Worm (Caenorhabditis elegans) whole organism, L1 larva: ENCODE measurements around the gene srh-20.

Experiments
- C04F5.9 ChIP-seq: sonication (generic microtip); optimal IDR thresholded peaks from 2 replicates; lab custom pipeline; 2016; ENCODE audit warnings: missing genetic modification characterization, missing compliant biosample characterization
- C34B4.2 ChIP-seq: sonication (generic microtip); optimal IDR thresholded peaks from 2 replicates; lab custom pipeline; 2017; ENCODE audit warnings: mild to moderate bottlenecking, missing genetic modification characterization, missing compliant biosample characterization
- aha-1 ChIP-seq: fragments of 150-350 bp; optimal IDR thresholded peaks from 2 replicates; lab custom pipeline; 2014; ENCODE audit warnings: missing biosample characterization, missing genetic modification characterization
- alr-1 ChIP-seq: fragments of 200-800 bp; sonication (Bioruptor generic); optimal IDR thresholded peaks from 2 replicates; lab custom pipeline; 2018; ENCODE audit warnings: borderline replicate concordance, mild to moderate bottlenecking, missing genetic modification characterization, missing compliant biosample characterization
- blmp-1 ChIP-seq: fragments of 150-350 bp; optimal IDR thresholded peaks from 2 replicates; lab custom pipeline; 2014; ENCODE audit warnings: missing biosample characterization, missing genetic modification characterization
- ceh-90 ChIP-seq: sonication (generic microtip); optimal IDR thresholded peaks from 2 replicates; lab custom pipeline; 2016; ENCODE audit warnings: missing genetic modification characterization, missing compliant biosample characterization
- dpl-1 ChIP-seq, 3 experiments: fragments of 150-350 bp in 2 of 3; sonication (generic microtip) in 1 of 3; optimal IDR thresholded peaks; 2 replicates each; lab custom pipeline; 2014 to 2017; ENCODE audit warnings: missing biosample characterization in 3 of 3, missing genetic modification characterization in 3 of 3, missing genetic modification reagents in 3 of 3
- dsc-1 ChIP-seq: sonication (generic microtip); optimal IDR thresholded peaks from 2 replicates; lab custom pipeline; 2016; ENCODE audit warnings: mild to moderate bottlenecking, missing genetic modification characterization, missing compliant biosample characterization
- efl-3 ChIP-seq: fragments of 200-800 bp; sonication (Bioruptor generic); optimal IDR thresholded peaks from 2 replicates; lab custom pipeline; 2018; ENCODE audit warnings: mild to moderate bottlenecking, missing genetic modification characterization, missing compliant biosample characterization
- elt-3 ChIP-seq, 6 experiments: fragments of 150-350 bp in 1 of 6; sonication (generic microtip); optimal IDR thresholded peaks; 2 replicates each; lab custom pipeline; 2017 to 2018; ENCODE audit warnings: missing biosample characterization in 6 of 6, missing genetic modification characterization in 6 of 6, inconsistent platforms in 1 of 6
- fkh-10 ChIP-seq: sonication (generic microtip); optimal IDR thresholded peaks from 2 replicates; lab custom pipeline; 2017; ENCODE audit warnings: missing biosample characterization, missing genetic modification reagents, missing genetic modification characterization
- fkh-4 ChIP-seq: sonication (generic microtip); optimal IDR thresholded peaks from 2 replicates; lab custom pipeline; 2016; ENCODE audit warnings: missing compliant biosample characterization, missing genetic modification characterization, borderline replicate concordance
- hlh-17 ChIP-seq: fragments of 200-800 bp; sonication (Bioruptor generic); optimal IDR thresholded peaks from 2 replicates; lab custom pipeline; 2018; ENCODE audit warnings: missing genetic modification characterization, mild to moderate bottlenecking, missing compliant biosample characterization, moderate library complexity, borderline replicate concordance
- hlh-4 ChIP-seq: sonication (generic microtip); optimal IDR thresholded peaks from 2 replicates; lab custom pipeline; 2016; ENCODE audit warnings: mild to moderate bottlenecking, missing genetic modification characterization, missing compliant biosample characterization
- irx-1 ChIP-seq: sonication (generic microtip); optimal IDR thresholded peaks from 2 replicates; lab custom pipeline; 2016; ENCODE audit warnings: missing genetic modification characterization, missing compliant biosample characterization
- isw-1 ChIP-seq: fragments of 200-800 bp; sonication (Bioruptor generic); IDR thresholded peaks from 2 replicates; pipeline ENCODE4 v1.3.6; 2022; ENCODE audit warnings: missing genetic modification characterization, missing compliant biosample characterization
- jun-1 ChIP-seq: fragments of 150-350 bp; optimal IDR thresholded peaks from 2 replicates; lab custom pipeline; 2014; ENCODE audit warnings: missing biosample characterization, missing genetic modification reagents, missing genetic modification characterization
- lin-14 ChIP-seq: fragments of 200-800 bp; sonication (Bioruptor generic); optimal IDR thresholded peaks from 2 replicates; lab custom pipeline; 2018; ENCODE audit warnings: mild to moderate bottlenecking, missing genetic modification characterization, moderate library complexity, missing compliant biosample characterization
- lir-3 ChIP-seq: sonication (generic microtip); optimal IDR thresholded peaks from 2 replicates; lab custom pipeline; 2016; ENCODE audit warnings: mild to moderate bottlenecking, missing genetic modification characterization, moderate library complexity, missing compliant biosample characterization; ENCODE audit not compliant: poor library complexity
- lsy-2 ChIP-seq, 2 experiments: fragments of 150-350 bp; optimal IDR thresholded peaks; 2 replicates each; lab custom pipeline; 2014; ENCODE audit warnings: missing biosample characterization in 2 of 2, missing genetic modification characterization in 2 of 2
- mab-9 ChIP-seq: fragments of 200-800 bp; sonication (Bioruptor generic); IDR thresholded peaks from 2 replicates; pipeline ENCODE4 v1.3.6; 2022; ENCODE audit warnings: missing genetic modification reagents, missing genetic modification characterization, missing compliant biosample characterization
- nhr-19 ChIP-seq: fragments of 200-800 bp; sonication (Bioruptor generic); conservative IDR thresholded peaks from 2 replicates; pipeline ENCODE4 v1.3.6; 2022; ENCODE audit warnings: missing genetic modification characterization, missing compliant biosample characterization
- nhr-20 ChIP-seq: sonication (generic microtip); optimal IDR thresholded peaks from 2 replicates; lab custom pipeline; 2016; ENCODE audit warnings: mild to moderate bottlenecking, missing genetic modification characterization, missing compliant biosample characterization
- nhr-237 ChIP-seq: fragments of 150-350 bp; optimal IDR thresholded peaks from 2 replicates; lab custom pipeline; 2014; ENCODE audit warnings: missing biosample characterization, missing genetic modification characterization
- nhr-28 ChIP-seq: fragments of 150-350 bp; optimal IDR thresholded peaks from 2 replicates; lab custom pipeline; 2014; ENCODE audit warnings: missing biosample characterization, missing genetic modification characterization
- nhr-47 ChIP-seq: sonication (generic microtip); optimal IDR thresholded peaks from 2 replicates; lab custom pipeline; 2016; ENCODE audit warnings: mild to moderate bottlenecking, missing genetic modification characterization, moderate library complexity, missing compliant biosample characterization
- nhr-71 ChIP-seq: sonication (generic microtip); optimal IDR thresholded peaks from 2 replicates; lab custom pipeline; 2016; ENCODE audit warnings: mild to moderate bottlenecking, missing genetic modification characterization, moderate library complexity, missing compliant biosample characterization
- nhr-76 ChIP-seq: sonication (generic microtip); optimal IDR thresholded peaks from 2 replicates; lab custom pipeline; 2017; ENCODE audit warnings: missing biosample characterization, missing genetic modification characterization
- nhr-85 ChIP-seq: sonication (generic microtip); peaks from one replicate; lab custom pipeline; 2016; ENCODE audit warnings: missing genetic modification characterization, inconsistent platforms, missing compliant biosample characterization
- nhr-90 ChIP-seq: sonication (generic microtip); optimal IDR thresholded peaks from 2 replicates; lab custom pipeline; 2016; ENCODE audit warnings: mild to moderate bottlenecking, missing genetic modification characterization, missing compliant biosample characterization; ENCODE audit not compliant: poor library complexity
- skn-1 ChIP-seq: fragments of 150-350 bp; optimal IDR thresholded peaks from 2 replicates; lab custom pipeline; 2014; ENCODE audit warnings: missing biosample characterization, missing genetic modification characterization
- snu-23 ChIP-seq: sonication (generic microtip); optimal IDR thresholded peaks from 2 replicates; lab custom pipeline; 2016; ENCODE audit warnings: missing genetic modification characterization, missing compliant biosample characterization
- sptf-1 ChIP-seq: fragments of 150-350 bp; optimal IDR thresholded peaks from 2 replicates; lab custom pipeline; 2014; ENCODE audit warnings: missing biosample characterization, missing genetic modification characterization
- tbx-2 ChIP-seq: sonication (generic microtip); optimal IDR thresholded peaks from 2 replicates; lab custom pipeline; 2016; ENCODE audit warnings: missing genetic modification characterization, missing compliant biosample characterization
- xbp-1 ChIP-seq: sonication (generic microtip); optimal IDR thresholded peaks from 2 replicates; lab custom pipeline; 2016; ENCODE audit warnings: missing genetic modification characterization, missing compliant biosample characterization
- ztf-4 ChIP-seq: fragments of 150-350 bp; optimal IDR thresholded peaks from 2 replicates; lab custom pipeline; 2014; ENCODE audit warnings: missing biosample characterization, missing genetic modification characterization

Gene srh-20

DNA sequence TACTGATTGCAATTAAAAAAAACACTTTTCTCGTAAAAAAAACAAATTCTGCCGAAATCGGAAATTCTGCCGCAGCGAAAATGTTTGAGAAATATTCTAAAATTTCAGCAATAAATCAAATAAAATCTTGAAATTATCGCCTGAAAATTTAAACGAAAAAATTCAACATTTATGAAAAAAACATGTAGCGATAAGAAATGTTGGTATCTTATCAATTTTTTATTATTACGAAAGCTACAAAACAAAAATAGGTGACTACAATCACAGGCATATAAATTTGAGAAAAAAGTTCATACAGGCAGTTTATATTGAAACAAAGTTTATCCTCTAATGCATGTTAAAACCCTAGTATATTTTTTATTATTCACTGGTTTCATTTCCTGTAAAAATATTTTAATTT lies 18.8 kb upstream of the srh-20 start, which contains the start of gene ugt-14:
Gene ugt-14 (plus strand): TSS at position 301 of the 400 bp plus-strand sequence.
- TF ChIP-seq nhr-28 (tag; lab: Kevin White, UChicago) (no peak), nhr-76 (tag; lab: Kevin White, UChicago) (no peak), xbp-1 (tag; lab: Kevin White, UChicago) (no peak)

ce11 chrV:4908591-4908990 lies 16.1 kb upstream of the srh-20 start, which contains the start of gene ugt-13:
TSS of gene ugt-13 (plus strand) at chrV:4908884.
- no peak for TF ChIP-seq C34B4.2
- no peak for TF ChIP-seq fkh-10 (GFP tag; lab: Kevin White, UChicago)
- peak; percentile 52 for TF ChIP-seq skn-1 (tag; lab: Kevin White, UChicago)
- peak; percentile 90 for TF ChIP-seq nhr-85 (tag; lab: Kevin White, UChicago)
- no peak for TF ChIP-seq dpl-1 (GFP tag; optimal IDR thresholded peaks at IDR 0.05; lab: Kevin White, UChicago)
- TF ChIP-seq lin-14 (GFP tag; lab: Kevin White, UChicago): peak; percentile 41
- peak; percentile 66 for TF ChIP-seq nhr-71 (tag; lab: Kevin White, UChicago)
- TF ChIP-seq nhr-20 (tag; lab: Kevin White, UChicago): peak; percentile 86
- TF ChIP-seq elt-3 (tag; optimal IDR thresholded peaks at IDR 0.05; lab: Kevin White, UChicago): peak in 4 of 6 experiments; percentile 30 to 69 (median 49)
- TF ChIP-seq nhr-90 (tag; lab: Kevin White, UChicago): peak; percentile 35
- peak; percentile 23 for TF ChIP-seq nhr-28 (tag; lab: Kevin White, UChicago)
- TF ChIP-seq tbx-2 (tag; lab: Kevin White, UChicago): peak; percentile 67
- peak; percentile 48 for TF ChIP-seq snu-23 (GFP tag; lab: Kevin White, UChicago)
- TF ChIP-seq lir-3: no peak

ce11 chrV:4912313-4912712 lies 12.4 kb upstream of the srh-20 start, which contains the start of gene H23N18.5:
TSS of gene H23N18.5 (minus strand) at chrV:4912381.
- TF ChIP-seq efl-3 (GFP tag; lab: Kevin White, UChicago): no peak
- TF ChIP-seq irx-1 (tag; lab: Kevin White, UChicago): no peak
- no peak for TF ChIP-seq C04F5.9 (tag; lab: Kevin White, UChicago)
- TF ChIP-seq lsy-2 (tag; optimal IDR thresholded peaks at IDR 0.05; lab: Kevin White, UChicago): no peak
- no peak for TF ChIP-seq skn-1 (tag; lab: Kevin White, UChicago)
- TF ChIP-seq nhr-19 (GFP tag; lab: Robert Waterston, UW): no peak
- TF ChIP-seq aha-1 (tag; lab: Kevin White, UChicago): no peak
- TF ChIP-seq nhr-237 (tag; lab: Kevin White, UChicago): no peak
- TF ChIP-seq dsc-1 (tag; lab: Kevin White, UChicago): no peak
- no peak for TF ChIP-seq jun-1 (tag; lab: Kevin White, UChicago)
- peak; percentile 10 for TF ChIP-seq ztf-4 (tag; lab: Kevin White, UChicago)
- TF ChIP-seq blmp-1 (tag; lab: Kevin White, UChicago): peak; percentile 10
- TF ChIP-seq fkh-4 (tag; lab: Kevin White, UChicago): no peak

DNA sequence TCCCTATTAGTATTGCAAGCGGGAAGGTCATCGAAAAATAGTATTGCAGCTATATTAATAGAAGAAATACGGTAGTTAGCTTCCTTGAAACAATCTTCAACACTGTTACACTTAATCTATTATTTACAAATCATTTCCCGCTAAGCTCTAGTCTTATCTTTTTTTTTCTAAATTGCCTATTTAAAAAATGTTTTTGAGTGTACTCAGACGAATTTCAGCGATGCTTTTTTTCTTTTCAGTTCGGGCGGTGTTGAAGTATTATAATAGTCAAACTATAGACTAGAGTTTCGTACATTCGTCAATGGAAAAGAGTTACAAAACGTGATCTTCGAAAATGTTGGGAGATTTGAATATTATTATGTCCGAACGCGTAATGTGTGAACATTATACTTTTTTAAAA lies 10.9 kb upstream of the srh-20 start:
- TF ChIP-seq nhr-47 (tag; lab: Kevin White, UChicago): no peak
- no peak for TF ChIP-seq dsc-1 (tag; lab: Kevin White, UChicago)
- TF ChIP-seq isw-1: no peak
- no peak for TF ChIP-seq nhr-90 (tag; lab: Kevin White, UChicago)
- TF ChIP-seq sptf-1 (tag; lab: Kevin White, UChicago): no peak
- no peak for TF ChIP-seq mab-9 (GFP tag; lab: Robert Waterston, UW)
- TF ChIP-seq ceh-90 (tag; lab: Kevin White, UChicago): no peak
- TF ChIP-seq nhr-237 (tag; lab: Kevin White, UChicago): no peak
- no peak for TF ChIP-seq hlh-4 (tag; lab: Kevin White, UChicago)
- TF ChIP-seq alr-1 (tag; lab: Kevin White, UChicago): no peak
- no peak for TF ChIP-seq xbp-1 (tag; lab: Kevin White, UChicago)
- TF ChIP-seq hlh-17 (GFP tag; lab: Kevin White, UChicago): no peak
